Worm (Caenorhabditis elegans) whole organism, young adult: Measurements from ENCODE around the gene F49F1.4.

Experiments
- F23B12.7 ChIP-seq: sonication (generic microtip); optimal IDR thresholded peaks from 2 replicates; lab custom pipeline; 2017; ENCODE audit warnings: missing genetic modification characterization, mild to moderate bottlenecking, missing compliant biosample characterization, antibody characterized with exemption, moderate library complexity; ENCODE audit not compliant: insufficient read depth
- K12H6.12 ChIP-seq: fragments of 200-800 bp; sonication (Bioruptor generic); optimal IDR thresholded peaks from 2 replicates; lab custom pipeline; 2018; ENCODE audit warnings: mild to moderate bottlenecking, missing genetic modification characterization, missing compliant biosample characterization
- ama-1 ChIP-seq, 3 experiments: fragments of 150-350 bp in 1 of 3; sonication (generic microtip) in 2 of 3; optimal IDR thresholded peaks; 2 replicates each; lab custom pipeline; 2014 to 2018; ENCODE audit warnings: missing biosample characterization in 2 of 3, missing genetic modification characterization in 2 of 3, missing genetic modification reagents in 2 of 3
- atf-7 ChIP-seq: sonication (generic microtip); optimal IDR thresholded peaks from 2 replicates; lab custom pipeline; 2017; ENCODE audit warnings: mild to moderate bottlenecking, missing genetic modification characterization, missing compliant biosample characterization
- ceh-79 ChIP-seq: sonication (generic microtip); optimal IDR thresholded peaks from 2 replicates; lab custom pipeline; 2017; ENCODE audit warnings: mild to moderate bottlenecking, missing genetic modification characterization, missing compliant biosample characterization
- chd-7 ChIP-seq: sonication (generic microtip); optimal IDR thresholded peaks from 2 replicates; lab custom pipeline; 2016; ENCODE audit warnings: mild to moderate bottlenecking, missing genetic modification characterization, moderate library complexity, missing compliant biosample characterization
- lag-1 ChIP-seq: fragments of 200-800 bp; sonication (Bioruptor generic); IDR thresholded peaks from 2 replicates; pipeline ENCODE4 v1.3.6; 2022; ENCODE audit warnings: missing genetic modification reagents, missing genetic modification characterization, missing compliant biosample characterization
- lin-35 ChIP-seq, 3 experiments: fragments of 150-350 bp in 2 of 3; sonication (generic microtip) in 1 of 3; optimal IDR thresholded peaks; 2 replicates each; lab custom pipeline; 2014 to 2018; ENCODE audit warnings: missing biosample characterization in 3 of 3, missing genetic modification characterization in 3 of 3, missing genetic modification reagents in 3 of 3
- nfya-1 ChIP-seq: sonication (generic microtip); optimal IDR thresholded peaks from 2 replicates; lab custom pipeline; 2017; ENCODE audit warnings: antibody characterized with exemption, missing compliant biosample characterization, missing genetic modification characterization, borderline replicate concordance; ENCODE audit not compliant: insufficient read depth
- pha-4 ChIP-seq: fragments of 150-350 bp; sonication (generic microtip); optimal IDR thresholded peaks from 2 replicates; lab custom pipeline; 2014; ENCODE audit warnings: missing biosample characterization, missing genetic modification reagents, missing genetic modification characterization
- snpc-1.3 ChIP-seq: sonication (generic microtip); optimal IDR thresholded peaks from 2 replicates; lab custom pipeline; 2017; ENCODE audit warnings: missing genetic modification characterization, mild to moderate bottlenecking, missing compliant biosample characterization, antibody characterized with exemption, moderate library complexity, missing genotype, missing genetic modification reagents; ENCODE audit not compliant: insufficient read depth
- xnd-1 ChIP-seq: sonication (generic microtip); optimal IDR thresholded peaks from 2 replicates; lab custom pipeline; 2016; ENCODE audit warnings: missing genotype, missing genetic modification reagents, missing genetic modification characterization, missing compliant biosample characterization

- TF ChIP-seq nfya-1 (tag; lab: Kevin White, UChicago) = no peak
- no peak for TF ChIP-seq snpc-1.3 (tag; lab: Kevin White, UChicago)
- TF ChIP-seq pha-4 (tag; lab: Kevin White, UChicago) = no peak
- TF ChIP-seq lag-1 (GFP tag; lab: Robert Waterston, UW) = no peak
- no peak for TF ChIP-seq K12H6.12 (tag; lab: Kevin White, UChicago)
- no peak for TF ChIP-seq xnd-1 (tag; lab: Kevin White, UChicago)
- TF ChIP-seq F23B12.7 (tag; lab: Kevin White, UChicago) = no peak
- no peak for TF ChIP-seq lin-35 (GFP tag; optimal IDR thresholded peaks at IDR 0.05; lab: Kevin White, UChicago)
- TF ChIP-seq ceh-79 (tag; lab: Kevin White, UChicago) = no peak
- no peak for TF ChIP-seq chd-7 (tag; lab: Kevin White, UChicago)
- TF ChIP-seq ama-1 (optimal IDR thresholded peaks at IDR 0.05; lab: Kevin White, UChicago) = no peak
- TF ChIP-seq ama-1 (GFP tag; optimal IDR thresholded peaks at IDR 0.05; lab: Kevin White, UChicago) = no peak
- no peak for TF ChIP-seq atf-7 (tag; lab: Kevin White, UChicago)
Observed at ce11 chrIV:4099773-4100172, 15.8 kb downstream of the F49F1.4 start.
